Worm (Caenorhabditis elegans) whole organism, L3 larva: Measurements from ENCODE around the gene fbxa-181.

Source experiments
- R02D3.7 ChIP-seq: fragments of 150-350 bp; optimal IDR thresholded peaks from 2 replicates; lab custom pipeline; 2014; ENCODE audit warnings: missing biosample characterization, missing genetic modification characterization
- ZK546.5 ChIP-seq: sonication (generic microtip); optimal IDR thresholded peaks from 2 replicates; lab custom pipeline; 2017; ENCODE audit warnings: missing biosample characterization, missing genetic modification characterization
- daf-12 ChIP-seq: fragments of 150-350 bp; optimal IDR thresholded peaks from 2 replicates; lab custom pipeline; 2014; ENCODE audit warnings: missing biosample characterization, missing genetic modification reagents, missing genetic modification characterization
- egl-5 ChIP-seq: fragments of 150-350 bp; optimal IDR thresholded peaks from 2 replicates; lab custom pipeline; 2017; ENCODE audit warnings: missing biosample characterization, missing genetic modification reagents, missing genetic modification characterization, inconsistent platforms
- elt-2 ChIP-seq: sonication (generic microtip); optimal IDR thresholded peaks from 2 replicates; lab custom pipeline; 2016; ENCODE audit warnings: missing genetic modification reagents, mild to moderate bottlenecking, missing genetic modification characterization, missing compliant biosample characterization
- fkh-2 ChIP-seq: fragments of 150-350 bp; optimal IDR thresholded peaks from 2 replicates; lab custom pipeline; 2014; ENCODE audit warnings: missing biosample characterization, missing genetic modification reagents, missing genetic modification characterization
- hmg-11 ChIP-seq: sonication (generic microtip); optimal IDR thresholded peaks from 2 replicates; lab custom pipeline; 2016; ENCODE audit warnings: missing genetic modification characterization, missing compliant biosample characterization
- lin-15B ChIP-seq: fragments of 150-350 bp; optimal IDR thresholded peaks from 2 replicates; lab custom pipeline; 2014; ENCODE audit warnings: missing biosample characterization, missing genetic modification characterization
- lin-39 ChIP-seq: fragments of 150-350 bp; optimal IDR thresholded peaks from 2 replicates; lab custom pipeline; 2018; ENCODE audit warnings: missing biosample characterization, missing genetic modification reagents, missing genetic modification characterization
- mdl-1 ChIP-seq: fragments of 150-350 bp; optimal IDR thresholded peaks from 2 replicates; lab custom pipeline; 2014; ENCODE audit warnings: missing biosample characterization, missing genetic modification characterization
- nhr-11 ChIP-seq: fragments of 150-350 bp; optimal IDR thresholded peaks from 2 replicates; lab custom pipeline; 2014; ENCODE audit warnings: missing biosample characterization, missing genetic modification characterization
- nhr-12 ChIP-seq: fragments of 150-350 bp; optimal IDR thresholded peaks from 2 replicates; lab custom pipeline; 2014; ENCODE audit warnings: missing biosample characterization, missing genetic modification characterization
- nhr-23 ChIP-seq: fragments of 150-350 bp; optimal IDR thresholded peaks from 2 replicates; lab custom pipeline; 2014; ENCODE audit warnings: missing biosample characterization, missing genetic modification reagents, missing genetic modification characterization
- nhr-67 ChIP-seq: fragments of 150-350 bp; optimal IDR thresholded peaks from 2 replicates; lab custom pipeline; 2014; ENCODE audit warnings: missing biosample characterization, missing genetic modification characterization
- nhr-76 ChIP-seq: fragments of 150-350 bp; sonication (generic microtip); optimal IDR thresholded peaks from 5 replicates; lab custom pipeline; 2014; ENCODE audit warnings: missing biosample characterization, missing genetic modification characterization
- pqm-1 ChIP-seq: fragments of 150-350 bp; optimal IDR thresholded peaks from 2 replicates; lab custom pipeline; 2017; ENCODE audit warnings: missing biosample characterization, missing genetic modification characterization, inconsistent platforms
- skn-1 ChIP-seq: fragments of 150-350 bp; optimal IDR thresholded peaks from 2 replicates; lab custom pipeline; 2014; ENCODE audit warnings: missing biosample characterization, missing genetic modification characterization
- unc-62 ChIP-seq: fragments of 150-350 bp; sonication (generic microtip); optimal IDR thresholded peaks from 4 replicates; lab custom pipeline; 2014; ENCODE audit warnings: missing biosample characterization, missing genetic modification reagents, missing genetic modification characterization
- ztf-4 ChIP-seq: fragments of 150-350 bp; optimal IDR thresholded peaks from 2 replicates; lab custom pipeline; 2014; ENCODE audit warnings: missing biosample characterization, missing genetic modification characterization

Gene fbxa-181

DNA sequence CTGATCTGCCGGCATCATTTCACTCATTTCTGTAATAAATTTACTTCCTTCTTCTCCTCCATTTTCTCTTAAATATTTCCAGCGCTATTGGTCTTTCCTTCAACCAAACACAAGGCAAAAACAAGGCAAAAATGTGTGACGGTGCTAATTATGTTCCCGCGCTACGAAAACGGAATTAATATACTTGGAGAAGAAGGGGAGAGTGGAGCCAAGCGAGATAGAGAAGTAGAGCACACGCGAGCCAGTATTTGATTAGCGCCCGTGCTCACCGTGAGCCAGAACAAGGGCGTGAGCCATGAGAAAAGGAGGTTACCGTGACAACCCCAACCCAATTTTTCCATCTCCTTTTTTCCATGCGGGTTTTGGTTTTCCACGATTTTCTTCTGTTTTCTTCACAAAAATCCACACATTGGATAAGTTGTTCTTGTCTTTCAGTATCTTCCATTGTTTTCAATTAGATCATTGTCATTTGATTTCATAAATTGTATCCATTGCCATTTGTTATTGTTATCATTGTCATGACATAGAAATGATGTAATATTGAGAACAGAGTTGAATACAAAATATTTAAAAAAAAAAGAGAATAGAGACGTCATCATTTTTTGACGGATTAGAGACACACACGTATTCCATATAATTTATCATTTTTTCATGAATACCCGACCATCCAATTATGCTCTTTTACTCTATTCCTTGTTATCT is 36.9 kb downstream of the fbxa-181 start, which contains the start of gene F20G2.6:
F20G2.6 (plus strand) TSS at position 652 of the 702 bp plus-strand sequence.
- TF ChIP-seq skn-1 (tag; lab: Kevin White, UChicago) (no peak), lin-15B (tag; lab: Kevin White, UChicago) (no peak), fkh-2 (tag; lab: Kevin White, UChicago) (no peak), nhr-67 (tag; lab: Kevin White, UChicago) (no peak)
- TF ChIP-seq, all 47 proteins: peak for 0

ce11 chrV:13763723-13764122 is 38.0 kb downstream of the fbxa-181 start:
- TF ChIP-seq lin-39 (tag; lab: Kevin White, UChicago) (no peak), nhr-11 (tag; lab: Kevin White, UChicago) (peak; percentile 18), daf-12 (tag; lab: Kevin White, UChicago) (no peak), nhr-76 (no peak), hmg-11 (tag; lab: Kevin White, UChicago) (no peak), egl-5 (tag; lab: Kevin White, UChicago) (no peak), unc-62 (no peak)

DNA sequence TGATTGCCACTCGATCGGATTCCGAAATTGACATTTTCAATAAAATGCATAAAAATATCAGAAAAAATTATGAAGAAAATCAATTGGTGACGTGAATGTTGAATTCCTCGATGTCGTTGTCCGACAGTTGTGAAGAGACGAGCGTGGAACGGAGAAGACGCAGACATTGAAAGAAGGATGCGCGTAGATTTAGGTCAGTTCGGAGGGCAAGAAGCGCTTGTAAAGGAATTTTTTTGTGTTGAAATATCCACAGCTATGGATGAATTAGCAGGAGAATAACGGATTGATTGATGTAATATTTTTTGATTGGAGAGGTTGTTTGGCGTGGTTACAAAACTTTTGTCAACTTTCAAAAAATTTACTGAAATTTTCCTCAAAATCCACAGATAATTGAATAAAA is 42.7 kb downstream of the fbxa-181 start, which contains the start of gene F20G2.3:
F20G2.3 (minus strand) TSS at position 101 of the 400 bp plus-strand sequence.
- TF ChIP-seq nhr-23 (tag; lab: Kevin White, UChicago) (peak; percentile 63), unc-62 (no peak)
- TF ChIP-seq, all 47 proteins: peak for 1

ce11 chrV:13768941-13769436 is 43.3 kb downstream of the fbxa-181 start, which contains the start of gene nas-24:
Gene nas-24, plus strand, starts transcription at chrV:13769386.
- TF ChIP-seq elt-2, result peak; percentile 51
- TF ChIP-seq mdl-1 (tag; lab: Kevin White, UChicago), result no peak
- no peak for TF ChIP-seq ztf-4
- no peak for TF ChIP-seq R02D3.7 (tag; lab: Kevin White, UChicago)
- peak; percentile 85 for TF ChIP-seq pqm-1 (tag; lab: Kevin White, UChicago)

ce11 chrV:13771209-13771608 is 45.5 kb downstream of the fbxa-181 start, which contains the start of gene F20G2.5:
Gene F20G2.5, plus strand, starts transcription at chrV:13771509.
- TF ChIP-seq nhr-12 (tag; lab: Kevin White, UChicago) (no peak), pqm-1 (tag; lab: Kevin White, UChicago) (peak; percentile 40), elt-2 (peak; percentile 40)

ce11 chrV:13775529-13775928 is 49.9 kb downstream of the fbxa-181 start, which contains the start of gene F53C11.1:
Gene F53C11.1, plus strand, starts transcription at chrV:13775796.
- TF ChIP-seq elt-2 (peak; percentile 28), ZK546.5 (tag; lab: Kevin White, UChicago) (no peak), pqm-1 (tag; lab: Kevin White, UChicago) (peak; percentile 73)
